Fruit fly (Drosophila melanogaster): Measurements from ENCODE around the gene CG9312.

CG9312 gene

DNA sequence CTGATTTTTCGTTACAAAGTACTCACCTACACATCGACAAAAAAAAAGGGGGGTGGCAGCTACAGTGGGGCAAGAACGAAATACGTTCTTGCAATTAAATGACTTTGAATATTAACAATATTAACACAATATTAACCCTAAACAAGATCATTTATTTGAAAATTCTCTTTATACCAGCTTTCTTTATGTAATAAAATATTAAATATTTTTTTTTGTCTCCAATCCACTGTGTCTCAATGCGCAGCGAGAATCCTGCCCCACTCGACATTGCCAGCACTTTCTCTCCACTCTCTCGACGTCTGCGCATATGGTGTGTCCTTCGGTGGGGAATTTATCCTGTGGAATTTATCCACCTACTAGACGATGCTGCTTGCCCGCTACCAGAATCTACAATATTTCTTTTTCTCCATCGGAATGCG lies 34.9 kb downstream of the CG9312 start (continued):
- TF ChIP-seq CG43689 (GFP tag; IDR thresholded peaks at IDR 0.05) (peak; percentile 72), prd (optimal IDR thresholded peaks at IDR 0.05) (no peak), prd (GFP tag; IDR thresholded peaks at IDR 0.05) (peak; percentile 94), luna (GFP tag; optimal IDR thresholded peaks at IDR 0.05) (no peak), pan (optimal IDR thresholded peaks at IDR 0.05) (no peak), pan (GFP tag; optimal IDR thresholded peaks at IDR 0.05 in 1 of 2, IDR thresholded peaks at IDR 0.05 in 1 of 2) (peak in 1 of 2 experiments; percentile 96), Sin3A (optimal IDR thresholded peaks at IDR 0.05) (no peak), gro (GFP tag; optimal IDR thresholded peaks at IDR 0.05) (peak; percentile 37), CG14965 (GFP tag; optimal IDR thresholded peaks at IDR 0.05; ENCODE audit: borderline replicate concordance) (no peak), aop (GFP tag; IDR thresholded peaks at IDR 0.05) (peak; percentile 60; the same call in 1 of the 2 replicates), D19A (tag; optimal IDR thresholded peaks at IDR 0.05) (peak; percentile 74), CG17829 (tag; optimal IDR thresholded peaks at IDR 0.05) (peak; percentile 77), unc-4 (GFP tag; IDR thresholded peaks at IDR 0.05; ENCODE audit: partially characterized antibody) (no peak), MTF-1 (GFP tag; optimal IDR thresholded peaks at IDR 0.05; ENCODE audit: borderline replicate concordance) (peak; percentile 67), CG8765 (GFP tag; IDR thresholded peaks at IDR 0.05) (peak; percentile 64; the same call in 1 of the 2 replicates), CG17802 (tag; optimal IDR thresholded peaks at IDR 0.05) (peak; percentile 28), her (GFP tag; optimal IDR thresholded peaks at IDR 0.05) (peak; percentile 38), gcm (GFP tag; optimal IDR thresholded peaks at IDR 0.05) (peak; percentile 83), sc (optimal IDR thresholded peaks at IDR 0.05) (no peak), sc (GFP tag; optimal IDR thresholded peaks at IDR 0.05) (peak; percentile 82), CG10462 (GFP tag; optimal IDR thresholded peaks at IDR 0.05) (peak; percentile 56), CG13894 (tag; optimal IDR thresholded peaks at IDR 0.05) (peak; percentile 95), CHES-1-like (GFP tag; optimal IDR thresholded peaks at IDR 0.05) (peak; percentile 41), wek (GFP tag; optimal IDR thresholded peaks at IDR 0.05) (peak; percentile 34), grau (tag; optimal IDR thresholded peaks at IDR 0.05) (peak; percentile 72), Nf-YC (tag; optimal IDR thresholded peaks at IDR 0.05) (peak; percentile 54), corto (GFP tag; optimal IDR thresholded peaks at IDR 0.05) (no peak), Taf1 (GFP tag; IDR thresholded peaks at IDR 0.05) (peak; percentile 93), CG4328 (GFP tag; optimal IDR thresholded peaks at IDR 0.05) (peak; percentile 92), BtbVII (GFP tag; optimal IDR thresholded peaks at IDR 0.05) (peak; percentile 94), cas (GFP tag; IDR thresholded peaks at IDR 0.05) (peak; percentile 83), pzg (GFP tag; optimal IDR thresholded peaks at IDR 0.05) (no peak), dati (GFP tag; IDR thresholded peaks at IDR 0.05) (peak; percentile 85), NFAT (GFP tag; IDR thresholded peaks at IDR 0.05) (peak; percentile 74), ttk (GFP tag; IDR thresholded peaks at IDR 0.05) (peak; percentile 92), ERR (GFP tag; optimal IDR thresholded peaks at IDR 0.05) (no peak), z (GFP tag; IDR thresholded peaks at IDR 0.05) (0 out of 3 replicates have a peak, but pooled peaks have one; percentile 35), Optix (GFP tag; IDR thresholded peaks at IDR 0.05) (peak; percentile 89), CG10431 (GFP tag; optimal IDR thresholded peaks at IDR 0.05) (peak; percentile 83), CG6175 (GFP tag; IDR thresholded peaks at IDR 0.05) (peak; percentile 84), CG15073 (GFP tag; optimal IDR thresholded peaks at IDR 0.05) (peak; percentile 2), CG8388 (GFP tag; optimal IDR thresholded peaks at IDR 0.05) (peak; percentile 80), CG4617 (GFP tag; optimal IDR thresholded peaks at IDR 0.05; ENCODE audit: borderline replicate concordance) (peak; percentile 60), Rfx (GFP tag; IDR thresholded peaks at IDR 0.05) (peak; percentile 92), chm (GFP tag; IDR thresholded peaks at IDR 0.05) (peak; percentile 95), CG16863 (GFP tag; optimal IDR thresholded peaks at IDR 0.05) (peak; percentile 35), CG9215 (GFP tag; IDR thresholded peaks at IDR 0.05) (peak; percentile 90), bcd (GFP tag; optimal IDR thresholded peaks at IDR 0.05) (peak; percentile 87), Sry-β (GFP tag; optimal IDR thresholded peaks at IDR 0.05) (peak; percentile 26), Xbp1 (GFP tag; optimal IDR thresholded peaks at IDR 0.05) (peak; percentile 83), HLH3B (GFP tag; IDR thresholded peaks at IDR 0.05) (peak; percentile 96), CG12744 (GFP tag; optimal IDR thresholded peaks at IDR 0.05) (peak; percentile 40)

Measured in whole organism, embryonic.